Fruit fly (Drosophila melanogaster): ENCODE measurements around the gene Cpr35B.
A peak's percentile ranks its signal among the peaks of the same experiment; 100 is the strongest.

Cpr35B gene

dm6 chr2L:14458187-14458899, 33.4 kb upstream of the Cpr35B start (continued):
- TF ChIP-seq CG2129 (GFP tag; IDR thresholded peaks at IDR 0.05; ENCODE audit: partially characterized antibody) (no peak), Lim3 (GFP tag; IDR thresholded peaks at IDR 0.05) (0 out of 2 replicates have a peak, but pooled peaks have one; percentile 60), Hmr (GFP tag; optimal IDR thresholded peaks at IDR 0.05) (peak; percentile 60), ash1 (GFP tag; optimal IDR thresholded peaks at IDR 0.05) (no peak), ttk (GFP tag; IDR thresholded peaks at IDR 0.05) (peak; percentile 71), CG3726 (GFP tag; IDR thresholded peaks at IDR 0.05) (no peak), sob (GFP tag; IDR thresholded peaks at IDR 0.05) (peak; percentile 66), CG8944 (GFP tag; optimal IDR thresholded peaks at IDR 0.05) (peak; percentile 66), CG14014 (GFP tag; IDR thresholded peaks at IDR 0.05) (peak; percentile 66), ase (GFP tag; IDR thresholded peaks at IDR 0.05) (peak; percentile 48; the same call in 1 of the 3 replicates), CG2712 (tag; optimal IDR thresholded peaks at IDR 0.05) (peak; percentile 27), tin (GFP tag; optimal IDR thresholded peaks at IDR 0.05) (peak; percentile 33), sima (GFP tag; optimal IDR thresholded peaks at IDR 0.05) (no peak), CG17359 (tag; optimal IDR thresholded peaks at IDR 0.05) (peak; percentile 32), YL-1 (GFP tag; optimal IDR thresholded peaks at IDR 0.05) (no peak), Dref (GFP tag; IDR thresholded peaks at IDR 0.05) (no peak), CHES-1-like (GFP tag; optimal IDR thresholded peaks at IDR 0.05) (peak; percentile 65), CG11696 (GFP tag; IDR thresholded peaks at IDR 0.05) (no peak), CG6813 (GFP tag; optimal IDR thresholded peaks at IDR 0.05) (no peak), ac (GFP tag; optimal IDR thresholded peaks at IDR 0.05) (no peak), CG18262 (tag; optimal IDR thresholded peaks at IDR 0.05) (no peak), so (GFP tag; IDR thresholded peaks at IDR 0.05) (peak; percentile 59; the same call in 1 of the 3 replicates), CG17568 (GFP tag; optimal IDR thresholded peaks at IDR 0.05) (peak; percentile 54), fd64A (GFP tag; optimal IDR thresholded peaks at IDR 0.05) (no peak), CG31365 (tag; optimal IDR thresholded peaks at IDR 0.05) (no peak), croc (GFP tag; conservative IDR thresholded peaks at IDR 0.05) (peak; percentile 43; the same call in 2 of the 3 replicates), jumu (GFP tag; optimal IDR thresholded peaks at IDR 0.05) (peak; percentile 49), NC2β (GFP tag; optimal IDR thresholded peaks at IDR 0.05) (peak; percentile 43), pros (GFP tag; optimal IDR thresholded peaks at IDR 0.05) (no peak), CTCF (GFP tag; optimal IDR thresholded peaks at IDR 0.05) (no peak), CG15479 (GFP tag; optimal IDR thresholded peaks at IDR 0.05) (no peak), CG31224 (GFP tag; IDR thresholded peaks at IDR 0.05) (no peak), ssp (GFP tag; IDR thresholded peaks at IDR 0.05) (peak; percentile 71), CkIIα-i1 (GFP tag; IDR thresholded peaks at IDR 0.05) (no peak), mam (GFP tag; optimal IDR thresholded peaks at IDR 0.05) (peak; percentile 63), CG7271 (tag; optimal IDR thresholded peaks at IDR 0.05) (no peak), maf-S (GFP tag; optimal IDR thresholded peaks at IDR 0.05) (peak; percentile 43), Mad (GFP tag; optimal IDR thresholded peaks at IDR 0.05) (no peak), CG8478 (optimal IDR thresholded peaks at IDR 0.05) (no peak), CG2120 (GFP tag; optimal IDR thresholded peaks at IDR 0.05) (peak; percentile 65), CG17385 (GFP tag; optimal IDR thresholded peaks at IDR 0.05) (peak; percentile 59), chinmo (GFP tag; IDR thresholded peaks at IDR 0.05; ENCODE audit: partially characterized antibody) (peak; percentile 87; the same call in 3 of the 4 replicates), CG3065 (GFP tag; optimal IDR thresholded peaks at IDR 0.05) (no peak), D19A (tag; optimal IDR thresholded peaks at IDR 0.05) (peak; percentile 12), H2.0 (GFP tag; IDR thresholded peaks at IDR 0.05) (peak; percentile 33; the same call in 1 of the 2 replicates), eyg (GFP tag; optimal IDR thresholded peaks at IDR 0.05) (no peak), tx (GFP tag; optimal IDR thresholded peaks at IDR 0.05) (peak; percentile 57), CG6765 (GFP tag; optimal IDR thresholded peaks at IDR 0.05) (no peak), ato (GFP tag; IDR thresholded peaks at IDR 0.05; ENCODE audit: partially characterized antibody) (no peak), Vsx1 (GFP tag; optimal IDR thresholded peaks at IDR 0.05) (peak; percentile 2), kay (GFP tag; optimal IDR thresholded peaks at IDR 0.05) (no peak)

Measured in whole organism, embryonic.